Fruit fly (Drosophila melanogaster) whole organism, adult: Measurements from ENCODE around the gene Cdk12.

Source experiments
- CG14711 ChIP-seq: fragments of 200-800 bp; sonication (Bioruptor generic); optimal IDR thresholded peaks from 2 replicates; lab custom pipeline; 2018; ENCODE audit warnings: missing biosample characterization, mild to moderate bottlenecking, missing genetic modification characterization, moderate library complexity
- CG7045 ChIP-seq: fragments of 200-800 bp; sonication (Bioruptor generic); optimal IDR thresholded peaks from 2 replicates; lab custom pipeline; 2017; ENCODE audit warnings: missing biosample characterization, mild to moderate bottlenecking, missing genetic modification characterization

dm6 chr3L:21568254-21568653 lies 52.1 kb downstream of the Cdk12 start:
- no peak for TF ChIP-seq CG14711 (tag; lab: Kevin White, UChicago)
- TF ChIP-seq CG7045 (GFP tag; lab: Kevin White, UChicago): no peak
